Worm (Caenorhabditis elegans): ENCODE results near the gene trcs-2.

The trcs-2 gene

DNA sequence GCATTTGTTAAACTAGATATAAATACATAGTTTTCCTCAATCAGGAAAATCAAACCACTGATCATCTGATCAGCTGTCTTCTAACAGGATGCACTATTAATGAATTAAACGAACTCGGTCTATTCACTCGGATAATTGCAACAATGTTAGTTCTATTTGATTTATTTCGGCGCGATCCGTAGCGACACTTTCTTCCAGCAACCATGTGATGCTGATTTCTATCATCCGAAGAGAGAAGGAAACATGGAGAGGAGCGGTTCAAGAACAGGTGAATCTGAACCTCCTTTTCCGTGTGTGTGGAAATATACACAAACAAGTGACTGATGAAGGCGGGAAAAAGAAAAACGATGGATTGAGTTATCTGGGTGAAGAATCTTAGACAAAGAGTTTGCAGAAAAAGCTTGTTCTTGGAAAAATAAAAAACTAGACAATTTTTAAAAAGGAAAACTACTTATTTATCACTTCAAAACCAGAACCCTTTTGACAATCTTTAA is 9.5 kb downstream of the trcs-2 start:
- TF ChIP-seq tra-4 (tag; optimal IDR thresholded peaks at IDR 0.05) (no peak), hmbx-1 (tag; optimal IDR thresholded peaks at IDR 0.05) (no peak), ceh-13 (GFP tag; optimal IDR thresholded peaks at IDR 0.05) (no peak), aly-1 (tag; optimal IDR thresholded peaks at IDR 0.05) (no peak), ceh-36 (tag; optimal IDR thresholded peaks at IDR 0.05) (no peak), F13C5.2 (tag; optimal IDR thresholded peaks at IDR 0.05) (no peak), B0310.2 (tag; optimal IDR thresholded peaks at IDR 0.05) (no peak), tbx-37 (GFP tag; conservative IDR thresholded peaks at IDR 0.05) (no peak), pes-1 (GFP tag; IDR thresholded peaks at IDR 0.05) (no peak)

DNA sequence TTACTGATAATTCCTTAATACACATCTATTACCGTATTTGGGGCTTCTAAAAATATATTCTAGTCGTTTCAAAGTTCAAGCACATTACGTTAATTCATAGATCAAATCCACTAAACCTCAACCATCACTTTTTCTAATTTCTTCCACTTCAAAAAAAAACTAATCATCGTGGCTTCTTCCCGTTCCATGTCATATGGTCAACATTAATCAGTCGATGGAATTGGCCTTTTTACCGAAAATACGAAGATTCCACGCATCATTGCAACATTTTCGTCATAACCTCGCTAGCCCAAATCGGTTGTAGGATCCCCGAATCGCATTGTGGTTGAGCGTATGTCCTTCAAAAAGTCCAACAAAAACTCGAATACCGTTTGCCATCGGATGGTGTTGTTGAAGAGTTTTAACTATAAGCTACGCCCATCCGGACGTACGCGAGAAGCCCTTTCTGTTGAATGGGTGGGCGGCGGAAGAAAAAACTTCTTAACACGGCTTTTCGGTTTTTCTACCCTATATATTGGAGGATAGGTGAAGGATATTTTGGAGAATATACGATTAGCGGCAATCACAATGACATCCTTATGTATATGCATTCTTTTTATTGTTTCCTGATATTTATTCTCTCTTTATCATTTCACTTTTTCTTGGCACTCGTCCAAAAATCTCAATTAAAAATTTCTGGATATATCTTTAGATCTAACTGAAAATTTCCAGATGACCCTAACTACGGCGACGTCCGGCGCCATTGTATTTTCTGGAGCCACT is 10.2 kb downstream of the trcs-2 start, which contains the start of gene rol-6:
rol-6 (plus strand) TSS at position 712 of the 762 bp plus-strand sequence.
- TF ChIP-seq tbx-37 (GFP tag; conservative IDR thresholded peaks at IDR 0.05) (no peak), ama-1 (optimal IDR thresholded peaks at IDR 0.05) (no peak), pes-1 (GFP tag; IDR thresholded peaks at IDR 0.05) (no peak), ceh-13 (GFP tag; optimal IDR thresholded peaks at IDR 0.05) (no peak), sea-1 (GFP tag; conservative IDR thresholded peaks at IDR 0.05) (no peak), flt-1 (GFP tag; IDR thresholded peaks at IDR 0.05) (no peak), scrt-1 (GFP tag; IDR thresholded peaks at IDR 0.05) (no peak)

DNA sequence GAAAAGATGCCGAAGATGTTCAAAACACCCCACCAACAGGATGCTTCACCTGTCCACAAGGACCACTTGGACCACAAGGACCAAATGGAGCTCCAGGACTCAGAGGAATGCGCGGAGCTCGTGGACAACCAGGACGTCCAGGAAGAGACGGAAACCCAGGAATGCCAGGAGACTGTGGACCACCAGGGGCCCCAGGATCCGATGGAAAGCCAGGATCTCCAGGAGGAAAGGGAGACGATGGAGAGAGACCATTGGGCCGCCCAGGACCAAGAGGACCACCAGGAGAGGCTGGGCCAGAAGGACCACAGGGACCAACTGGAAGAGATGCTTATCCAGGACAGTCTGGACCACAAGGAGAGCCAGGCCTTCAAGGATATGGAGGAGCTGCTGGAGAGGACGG is 11.4 kb downstream of the trcs-2 start:
- TF ChIP-seq pes-1 (GFP tag; IDR thresholded peaks at IDR 0.05): no peak
- TF ChIP-seq ceh-13 (GFP tag; optimal IDR thresholded peaks at IDR 0.05): no peak
- no peak for TF ChIP-seq scrt-1 (GFP tag; IDR thresholded peaks at IDR 0.05)
- TF ChIP-seq tbx-37 (GFP tag; conservative IDR thresholded peaks at IDR 0.05): no peak
- TF ChIP-seq hnd-1 (tag; optimal IDR thresholded peaks at IDR 0.05): no peak
- no peak for TF ChIP-seq F13C5.2 (tag; optimal IDR thresholded peaks at IDR 0.05)
- TF ChIP-seq tbx-11 (GFP tag; IDR thresholded peaks at IDR 0.05): no peak
- no peak for TF ChIP-seq flt-1 (GFP tag; IDR thresholded peaks at IDR 0.05)
- no peak for TF ChIP-seq aly-1 (tag; optimal IDR thresholded peaks at IDR 0.05)
- TF ChIP-seq hmg-4 (GFP tag; optimal IDR thresholded peaks at IDR 0.05): no peak
- no peak for TF ChIP-seq B0310.2 (tag; optimal IDR thresholded peaks at IDR 0.05)
- no peak for TF ChIP-seq sea-1 (GFP tag; conservative IDR thresholded peaks at IDR 0.05)
- no peak for TF ChIP-seq ceh-36 (tag; optimal IDR thresholded peaks at IDR 0.05)
- no peak for TF ChIP-seq tra-4 (tag; optimal IDR thresholded peaks at IDR 0.05)
- no peak for TF ChIP-seq ets-7 (tag; optimal IDR thresholded peaks at IDR 0.05)
- no peak for TF ChIP-seq ama-1 (optimal IDR thresholded peaks at IDR 0.05)

DNA sequence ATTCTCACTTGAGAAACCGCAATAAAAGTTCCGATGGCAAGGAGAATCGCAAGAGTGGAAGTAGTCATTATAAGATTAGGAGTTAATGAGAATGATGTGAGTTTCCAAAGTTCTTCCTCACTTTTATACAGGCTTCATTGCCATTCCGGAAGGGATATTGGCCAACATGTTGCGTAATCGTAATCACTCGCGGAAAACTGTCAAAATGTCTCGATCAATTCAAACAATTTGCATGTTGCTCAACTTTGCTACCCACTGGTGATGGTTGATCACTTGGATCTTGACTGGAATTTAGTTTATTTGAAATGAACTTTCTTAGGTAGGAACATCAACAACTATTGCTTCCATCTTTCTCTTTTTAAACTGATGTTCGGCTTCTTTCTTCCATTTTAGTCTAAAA is 15.2 kb downstream of the trcs-2 start, which contains the start of gene idpb-4:
idpb-4 (minus strand) TSS at position 101 of the 400 bp plus-strand sequence.
- no peak for TF ChIP-seq aly-1 (tag; optimal IDR thresholded peaks at IDR 0.05)
- no peak for TF ChIP-seq scrt-1 (GFP tag; IDR thresholded peaks at IDR 0.05)
- no peak for TF ChIP-seq tbx-11 (GFP tag; IDR thresholded peaks at IDR 0.05)
- no peak for TF ChIP-seq ceh-36 (tag; optimal IDR thresholded peaks at IDR 0.05)
- no peak for TF ChIP-seq B0310.2 (tag; optimal IDR thresholded peaks at IDR 0.05)
- TF ChIP-seq hnd-1 (tag; optimal IDR thresholded peaks at IDR 0.05): no peak

DNA sequence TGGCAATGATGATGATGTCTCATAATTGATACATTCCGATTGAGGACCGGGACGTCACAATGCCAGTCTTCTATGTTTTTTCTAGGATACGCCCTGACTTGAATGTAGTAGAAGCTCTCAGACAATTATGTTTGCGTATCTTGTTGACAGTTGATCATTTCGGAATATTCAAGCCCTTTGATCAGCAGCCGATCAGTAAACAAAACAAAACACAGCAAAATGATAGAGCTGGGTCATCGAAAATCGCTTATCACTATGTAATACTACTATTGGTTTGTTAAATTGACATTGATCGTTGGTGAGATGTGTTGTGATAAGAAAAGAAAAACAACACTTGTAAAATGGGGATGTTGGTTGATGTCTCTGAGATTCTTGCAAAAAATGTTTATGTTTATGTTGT is 16.0 kb downstream of the trcs-2 start:
- no peak for TF ChIP-seq hmbx-1 (tag; optimal IDR thresholded peaks at IDR 0.05)
- no peak for TF ChIP-seq ets-7 (tag; optimal IDR thresholded peaks at IDR 0.05)
- TF ChIP-seq tra-4 (tag; optimal IDR thresholded peaks at IDR 0.05): no peak

DNA sequence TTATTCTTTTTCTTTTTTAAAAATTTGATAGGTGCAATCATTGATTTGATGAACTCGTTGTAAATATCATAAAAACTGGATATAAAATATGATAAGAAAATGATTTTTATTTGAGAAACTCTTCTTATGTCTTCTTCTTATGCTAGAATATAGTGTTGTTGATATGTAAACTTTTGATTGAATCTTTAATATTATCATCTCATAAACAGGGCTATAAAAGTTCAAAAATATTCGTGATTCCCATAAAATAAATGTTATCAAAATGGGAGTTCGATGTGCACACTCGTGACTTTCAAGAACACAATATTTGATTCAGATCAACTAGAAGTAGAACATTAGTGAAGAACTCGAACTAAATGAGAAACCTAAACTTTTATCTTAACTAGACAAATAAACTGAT is 16.7 kb downstream of the trcs-2 start:
- no peak for TF ChIP-seq tra-4 (tag; optimal IDR thresholded peaks at IDR 0.05)
- TF ChIP-seq ceh-36 (tag; optimal IDR thresholded peaks at IDR 0.05): no peak
- TF ChIP-seq hmg-4 (GFP tag; optimal IDR thresholded peaks at IDR 0.05): no peak
- TF ChIP-seq hmbx-1 (tag; optimal IDR thresholded peaks at IDR 0.05): no peak
- no peak for TF ChIP-seq ceh-13 (GFP tag; optimal IDR thresholded peaks at IDR 0.05)
- TF ChIP-seq aly-1 (tag; optimal IDR thresholded peaks at IDR 0.05): no peak
- TF ChIP-seq tbx-11 (GFP tag; IDR thresholded peaks at IDR 0.05): no peak
- no peak for TF ChIP-seq F13C5.2 (tag; optimal IDR thresholded peaks at IDR 0.05)
- no peak for TF ChIP-seq ets-7 (tag; optimal IDR thresholded peaks at IDR 0.05)
- no peak for TF ChIP-seq tbx-37 (GFP tag; conservative IDR thresholded peaks at IDR 0.05)
- TF ChIP-seq sea-1 (GFP tag; conservative IDR thresholded peaks at IDR 0.05): no peak
- TF ChIP-seq B0310.2 (tag; optimal IDR thresholded peaks at IDR 0.05): no peak
- TF ChIP-seq scrt-1 (GFP tag; IDR thresholded peaks at IDR 0.05): no peak
- TF ChIP-seq flt-1 (GFP tag; IDR thresholded peaks at IDR 0.05): no peak
- no peak for TF ChIP-seq hnd-1 (tag; optimal IDR thresholded peaks at IDR 0.05)
- TF ChIP-seq ama-1 (optimal IDR thresholded peaks at IDR 0.05): no peak
- no peak for TF ChIP-seq pes-1 (GFP tag; IDR thresholded peaks at IDR 0.05)

DNA sequence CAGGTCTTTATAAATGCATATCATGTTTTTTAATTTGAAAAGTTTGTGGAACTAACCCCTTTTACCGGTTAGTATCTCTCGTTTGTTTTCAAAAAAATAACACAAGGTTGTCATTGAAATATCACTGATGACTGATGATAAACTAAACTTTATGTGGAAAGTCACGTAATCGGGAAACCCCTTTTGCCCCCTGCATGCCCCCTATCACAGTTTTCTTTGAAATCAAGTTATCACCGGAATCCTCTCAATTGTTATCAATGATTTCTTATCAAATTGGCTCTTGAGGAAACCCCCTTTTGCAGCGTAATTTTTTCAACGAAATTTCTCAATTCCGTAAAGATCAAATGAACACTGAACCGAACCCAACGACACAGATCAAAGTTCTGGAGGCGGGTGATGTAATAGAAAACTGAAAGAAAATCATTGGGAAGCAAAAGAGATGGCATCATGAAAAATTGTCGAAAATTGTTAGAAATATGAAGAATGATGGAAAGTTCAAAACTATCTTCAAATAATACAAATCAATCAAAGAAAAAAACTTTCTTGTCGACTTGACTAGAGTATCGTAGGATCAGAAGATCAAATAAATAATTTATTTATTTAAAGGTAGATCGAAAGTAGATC is 18.2 kb downstream of the trcs-2 start:
- no peak for TF ChIP-seq ceh-36 (tag; optimal IDR thresholded peaks at IDR 0.05)
- no peak for TF ChIP-seq B0310.2 (tag; optimal IDR thresholded peaks at IDR 0.05)
- TF ChIP-seq pes-1 (GFP tag; IDR thresholded peaks at IDR 0.05): no peak
- no peak for TF ChIP-seq hmbx-1 (tag; optimal IDR thresholded peaks at IDR 0.05)
- TF ChIP-seq ama-1 (optimal IDR thresholded peaks at IDR 0.05): no peak
- no peak for TF ChIP-seq tbx-11 (GFP tag; IDR thresholded peaks at IDR 0.05)
- TF ChIP-seq ets-7 (tag; optimal IDR thresholded peaks at IDR 0.05): no peak
- TF ChIP-seq F13C5.2 (tag; optimal IDR thresholded peaks at IDR 0.05): no peak
- TF ChIP-seq hnd-1 (tag; optimal IDR thresholded peaks at IDR 0.05): no peak
- no peak for TF ChIP-seq hmg-4 (GFP tag; optimal IDR thresholded peaks at IDR 0.05)
- TF ChIP-seq flt-1 (GFP tag; IDR thresholded peaks at IDR 0.05): no peak
- no peak for TF ChIP-seq sea-1 (GFP tag; conservative IDR thresholded peaks at IDR 0.05)
- no peak for TF ChIP-seq scrt-1 (GFP tag; IDR thresholded peaks at IDR 0.05)
- TF ChIP-seq aly-1 (tag; optimal IDR thresholded peaks at IDR 0.05): no peak
- TF ChIP-seq tbx-37 (GFP tag; conservative IDR thresholded peaks at IDR 0.05): no peak
- TF ChIP-seq ceh-13 (GFP tag; optimal IDR thresholded peaks at IDR 0.05): no peak

Data from whole organism, early embryonic.